Fruit fly (Drosophila melanogaster) S2 (cell line): ENCODE data around the gene Ublcp1.

ENCODE experiments used
- CG8478 ChIP-seq: fragments of >200 bp; optimal IDR thresholded peaks from 2 replicates; lab custom pipeline; 2018
- CTCF ChIP-seq, 2 experiments: fragments of >200 bp; optimal IDR thresholded peaks; 2 replicates each; lab custom pipeline; 2018

dm6 chr3R:23043690-23044089 is 17.6 kb upstream of the Ublcp1 start, which contains the start of gene CG13837:
- TF ChIP-seq CG8478 (lab: Kevin White, UChicago) (no peak), CTCF (optimal IDR thresholded peaks at IDR 0.05; lab: Kevin White, UChicago) (no peak)
